Worm (Caenorhabditis elegans): ENCODE results near the gene wrt-9.

wrt-9 gene

ce11 chrX:1602548-1602947 is 26.1 kb downstream of the wrt-9 start:
- TF ChIP-seq nhr-111 (GFP tag; optimal IDR thresholded peaks at IDR 0.05) (peak; percentile 1), set-16 (GFP tag; IDR thresholded peaks at IDR 0.05) (0 out of 2 replicates have a peak, but pooled peaks have one; percentile 3), skn-1 (tag; optimal IDR thresholded peaks at IDR 0.05) (no peak), hlh-30 (tag; optimal IDR thresholded peaks at IDR 0.05; ENCODE audit: insufficient read depth) (no peak)

DNA sequence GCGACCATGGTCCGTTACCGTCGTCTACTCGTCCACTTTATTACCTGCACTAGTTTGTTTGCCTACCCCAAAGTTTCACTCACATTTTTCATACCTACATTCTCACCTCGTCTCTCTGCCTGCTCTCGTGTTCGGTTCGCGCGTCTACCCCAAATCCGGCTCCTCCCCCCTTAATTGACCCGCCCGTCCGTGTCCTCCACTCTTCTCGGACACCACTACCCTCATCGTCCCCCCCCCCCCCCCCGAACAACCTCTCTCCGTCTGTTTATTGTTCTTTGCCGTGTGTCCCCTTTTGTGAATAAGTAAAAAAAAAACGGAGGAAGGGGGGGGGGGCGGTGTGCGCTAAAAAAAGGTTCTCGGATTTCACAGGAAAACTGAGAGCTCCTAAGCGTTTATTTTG is 26.6 kb downstream of the wrt-9 start:
- TF ChIP-seq vab-7 (GFP tag; IDR thresholded peaks at IDR 0.05): no peak
- TF ChIP-seq zip-2 (tag; optimal IDR thresholded peaks at IDR 0.05): no peak
- TF ChIP-seq sdz-12 (GFP tag; optimal IDR thresholded peaks at IDR 0.05): no peak
- TF ChIP-seq nhr-77 (tag; optimal IDR thresholded peaks at IDR 0.05): no peak
- no peak for TF ChIP-seq fkh-10 (GFP tag; optimal IDR thresholded peaks at IDR 0.05)
- peak; percentile 25; the same call in 1 of the 2 replicates for TF ChIP-seq pha-4 (GFP tag; IDR thresholded peaks at IDR 0.05)
- TF ChIP-seq pha-4 (tag; optimal IDR thresholded peaks at IDR 0.05): no peak
- no peak for TF ChIP-seq dmd-8 (GFP tag; IDR thresholded peaks at IDR 0.05)
- TF ChIP-seq nhr-6 (tag; optimal IDR thresholded peaks at IDR 0.05): no peak
- TF ChIP-seq unc-39 (tag; optimal IDR thresholded peaks at IDR 0.05): no peak
- peak; percentile 84 for TF ChIP-seq set-16 (GFP tag; IDR thresholded peaks at IDR 0.05)
- TF ChIP-seq nhr-10 (tag; optimal IDR thresholded peaks at IDR 0.05): no peak
- TF ChIP-seq hmg-1.1 (GFP tag; IDR thresholded peaks at IDR 0.05): no peak
- TF ChIP-seq mxl-2 (GFP tag; conservative IDR thresholded peaks at IDR 0.05): no peak
- TF ChIP-seq zag-1 (tag; optimal IDR thresholded peaks at IDR 0.05): no peak

DNA sequence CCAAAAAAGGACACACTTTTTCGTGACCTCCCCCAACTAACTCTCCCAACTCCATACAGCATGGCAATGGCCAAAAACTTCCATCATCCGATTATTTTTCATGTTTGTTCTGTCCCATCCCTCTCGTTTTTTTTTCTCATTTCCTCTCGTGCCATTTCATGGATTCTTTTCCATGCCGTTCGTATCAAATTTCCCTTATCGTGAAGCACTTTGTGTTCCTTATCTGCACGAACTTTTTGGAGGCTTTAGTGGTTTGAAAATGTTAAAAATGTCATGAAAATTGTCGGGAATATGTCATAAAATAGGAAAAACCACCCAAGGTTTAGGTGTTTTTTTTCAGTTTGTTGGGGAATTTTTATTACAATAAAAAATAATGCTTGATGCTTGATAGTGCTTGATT is 27.3 kb downstream of the wrt-9 start:
- TF ChIP-seq Y105C5A.15 (GFP tag; IDR thresholded peaks at IDR 0.05) (no peak), sdz-12 (GFP tag; optimal IDR thresholded peaks at IDR 0.05) (no peak), dmd-8 (GFP tag; IDR thresholded peaks at IDR 0.05) (no peak), attf-4 (tag; optimal IDR thresholded peaks at IDR 0.05) (no peak), dmd-9 (GFP tag; IDR thresholded peaks at IDR 0.05) (no peak), dpl-1 (GFP tag; optimal IDR thresholded peaks at IDR 0.05) (no peak), nhr-10 (tag; optimal IDR thresholded peaks at IDR 0.05) (no peak), Y48G9A.11 (GFP tag; IDR thresholded peaks at IDR 0.05) (no peak), R02D3.7 (tag; optimal IDR thresholded peaks at IDR 0.05) (no peak), zip-11 (GFP tag; IDR thresholded peaks at IDR 0.05) (no peak), nhr-28 (tag; optimal IDR thresholded peaks at IDR 0.05) (peak; percentile 19), nhr-102 (tag; optimal IDR thresholded peaks at IDR 0.05) (no peak), fkh-10 (GFP tag; optimal IDR thresholded peaks at IDR 0.05) (no peak), fos-1 (tag; optimal IDR thresholded peaks at IDR 0.05) (no peak), hmg-1.1 (GFP tag; IDR thresholded peaks at IDR 0.05) (no peak), F49E8.2 (tag; optimal IDR thresholded peaks at IDR 0.05; ENCODE audit: borderline replicate concordance) (no peak), php-3 (GFP tag; IDR thresholded peaks at IDR 0.05) (0 out of 2 replicates have a peak, but pooled peaks have one; percentile 20), madf-9 (GFP tag; conservative IDR thresholded peaks at IDR 0.05) (no peak), vab-7 (GFP tag; IDR thresholded peaks at IDR 0.05) (no peak), D1046.2 (GFP tag; IDR thresholded peaks at IDR 0.05) (no peak), ceh-32 (tag; optimal IDR thresholded peaks at IDR 0.05; ENCODE audit: poor library complexity) (no peak), mdt-29 (GFP tag; IDR thresholded peaks at IDR 0.05) (no peak), lin-1 (GFP tag; IDR thresholded peaks at IDR 0.05) (no peak), lin-15B (tag; optimal IDR thresholded peaks at IDR 0.05) (no peak), spr-1 (tag; optimal IDR thresholded peaks at IDR 0.05) (no peak), dmd-6 (GFP tag; IDR thresholded peaks at IDR 0.05) (peak; percentile 36), ZK337.2 (GFP tag; IDR thresholded peaks at IDR 0.05) (no peak), zfp-2 (tag; optimal IDR thresholded peaks at IDR 0.05) (no peak), lin-13 (GFP tag; optimal IDR thresholded peaks at IDR 0.05) (no peak), pqm-1 (tag; optimal IDR thresholded peaks at IDR 0.05) (peak; percentile 74), mdl-1 (tag; optimal IDR thresholded peaks at IDR 0.05) (no peak), aly-2 (tag; optimal IDR thresholded peaks at IDR 0.05) (no peak), nhr-48 (tag; optimal IDR thresholded peaks at IDR 0.05) (no peak), saeg-2 (GFP tag; IDR thresholded peaks at IDR 0.05) (no peak)
